Worm (Caenorhabditis elegans) whole organism, L1 larva: ENCODE results near the gene cyb-2.1.

ENCODE experiments used
- C16A3.4 ChIP-seq: fragments of 150-350 bp; optimal IDR thresholded peaks from 2 replicates; lab custom pipeline; 2014; ENCODE audit warnings: missing biosample characterization, missing genetic modification characterization
- C34B4.2 ChIP-seq: sonication (generic microtip); optimal IDR thresholded peaks from 2 replicates; lab custom pipeline; 2017; ENCODE audit warnings: mild to moderate bottlenecking, missing genetic modification characterization, missing compliant biosample characterization
- F16B12.6 ChIP-seq: fragments of 150-350 bp; optimal IDR thresholded peaks from 2 replicates; lab custom pipeline; 2014; ENCODE audit warnings: missing biosample characterization, missing genetic modification characterization
- aly-2 ChIP-seq: fragments of 150-350 bp; optimal IDR thresholded peaks from 2 replicates; lab custom pipeline; 2014; ENCODE audit warnings: missing biosample characterization, missing genetic modification characterization
- blmp-1 ChIP-seq: fragments of 150-350 bp; optimal IDR thresholded peaks from 2 replicates; lab custom pipeline; 2014; ENCODE audit warnings: missing biosample characterization, missing genetic modification characterization
- ceh-63 ChIP-seq: fragments of 200-800 bp; sonication (Bioruptor generic); optimal IDR thresholded peaks from 2 replicates; lab custom pipeline; 2018; ENCODE audit warnings: mild to moderate bottlenecking, missing genetic modification characterization, missing compliant biosample characterization
- ceh-82 ChIP-seq, 3 experiments: fragments of 150-350 bp in 1 of 3; sonication (generic microtip) in 2 of 3; optimal IDR thresholded peaks; 2 replicates each; lab custom pipeline; 2014 to 2017; ENCODE audit warnings: missing biosample characterization in 3 of 3, missing genetic modification characterization in 3 of 3
- ceh-88 ChIP-seq: fragments of 200-800 bp; sonication (Bioruptor generic); IDR thresholded peaks from 2 replicates; pipeline ENCODE4 v1.3.6; 2022; ENCODE audit warnings: missing genetic modification characterization, missing compliant biosample characterization
- ceh-90 ChIP-seq: sonication (generic microtip); optimal IDR thresholded peaks from 2 replicates; lab custom pipeline; 2016; ENCODE audit warnings: missing genetic modification characterization, missing compliant biosample characterization
- dsc-1 ChIP-seq: sonication (generic microtip); optimal IDR thresholded peaks from 2 replicates; lab custom pipeline; 2016; ENCODE audit warnings: mild to moderate bottlenecking, missing genetic modification characterization, missing compliant biosample characterization
- efl-1 ChIP-seq, 4 experiments: fragments of 150-350 bp; optimal IDR thresholded peaks in 3 of 4; peaks in 1 of 4; 1 replicate in 1 of 4; 2 replicates in 3 of 4; lab custom pipeline; 2014; ENCODE audit warnings: missing biosample characterization in 2 of 4, missing genetic modification characterization in 2 of 4, missing genetic modification reagents in 2 of 4
- efl-3 ChIP-seq: fragments of 200-800 bp; sonication (Bioruptor generic); optimal IDR thresholded peaks from 2 replicates; lab custom pipeline; 2018; ENCODE audit warnings: mild to moderate bottlenecking, missing genetic modification characterization, missing compliant biosample characterization
- egl-13 ChIP-seq: sonication (generic microtip); optimal IDR thresholded peaks from 2 replicates; lab custom pipeline; 2016; ENCODE audit warnings: missing genotype, missing genetic modification reagents, missing genetic modification characterization, missing compliant biosample characterization
- egl-27 ChIP-seq, 2 experiments: fragments of 150-350 bp in 1 of 2; sonication (generic microtip); optimal IDR thresholded peaks; 3 replicates each; lab custom pipeline; 2017 to 2018; ENCODE audit warnings: missing biosample characterization in 2 of 2, missing genetic modification characterization in 2 of 2, missing genetic modification reagents in 2 of 2
- elt-2 ChIP-seq: sonication (generic microtip); optimal IDR thresholded peaks from 2 replicates; lab custom pipeline; 2016; ENCODE audit warnings: missing genetic modification characterization, mild to moderate bottlenecking, inconsistent platforms, missing compliant biosample characterization, missing genetic modification reagents
- elt-3 ChIP-seq, 6 experiments: fragments of 150-350 bp in 1 of 6; sonication (generic microtip); optimal IDR thresholded peaks; 2 replicates each; lab custom pipeline; 2017 to 2018; ENCODE audit warnings: missing biosample characterization in 6 of 6, missing genetic modification characterization in 6 of 6, inconsistent platforms in 1 of 6
- ets-5 ChIP-seq: fragments of 200-800 bp; sonication (Bioruptor generic); IDR thresholded peaks from 2 replicates; pipeline ENCODE4 v1.3.6; 2022; ENCODE audit warnings: missing genetic modification characterization, missing compliant biosample characterization
- fkh-10 ChIP-seq: sonication (generic microtip); optimal IDR thresholded peaks from 2 replicates; lab custom pipeline; 2017; ENCODE audit warnings: missing biosample characterization, missing genetic modification reagents, missing genetic modification characterization
- fkh-8 ChIP-seq: sonication (generic microtip); optimal IDR thresholded peaks from 2 replicates; lab custom pipeline; 2016; ENCODE audit warnings: mild to moderate bottlenecking, missing genetic modification characterization, missing compliant biosample characterization
- fos-1 ChIP-seq: fragments of 150-350 bp; optimal IDR thresholded peaks from 2 replicates; lab custom pipeline; 2014; ENCODE audit warnings: missing biosample characterization, missing genetic modification characterization
- grh-1 ChIP-seq: fragments of 200-800 bp; sonication (Bioruptor generic); IDR thresholded peaks from 2 replicates; pipeline ENCODE4 v1.3.6; 2022; ENCODE audit warnings: missing genetic modification reagents, missing genetic modification characterization, missing compliant biosample characterization
- hlh-17 ChIP-seq: fragments of 200-800 bp; sonication (Bioruptor generic); optimal IDR thresholded peaks from 2 replicates; lab custom pipeline; 2018; ENCODE audit warnings: missing genetic modification characterization, mild to moderate bottlenecking, missing compliant biosample characterization, moderate library complexity, borderline replicate concordance
- hpl-2 ChIP-seq: fragments of 150-350 bp; optimal IDR thresholded peaks from 2 replicates; lab custom pipeline; 2014; ENCODE audit warnings: missing biosample characterization, missing genetic modification reagents, missing genetic modification characterization
- irx-1 ChIP-seq: sonication (generic microtip); optimal IDR thresholded peaks from 2 replicates; lab custom pipeline; 2016; ENCODE audit warnings: missing genetic modification characterization, missing compliant biosample characterization
- isw-1 ChIP-seq: fragments of 200-800 bp; sonication (Bioruptor generic); IDR thresholded peaks from 2 replicates; pipeline ENCODE4 v1.3.6; 2022; ENCODE audit warnings: missing genetic modification characterization, missing compliant biosample characterization
- jun-1 ChIP-seq: fragments of 150-350 bp; optimal IDR thresholded peaks from 2 replicates; lab custom pipeline; 2014; ENCODE audit warnings: missing biosample characterization, missing genetic modification reagents, missing genetic modification characterization
- lir-3 ChIP-seq: sonication (generic microtip); optimal IDR thresholded peaks from 2 replicates; lab custom pipeline; 2016; ENCODE audit warnings: mild to moderate bottlenecking, missing genetic modification characterization, moderate library complexity, missing compliant biosample characterization; ENCODE audit not compliant: poor library complexity
- mef-2 ChIP-seq: fragments of 150-350 bp; optimal IDR thresholded peaks from 2 replicates; lab custom pipeline; 2014; ENCODE audit warnings: missing biosample characterization, missing genetic modification characterization
- nhr-12 ChIP-seq: sonication (generic microtip); optimal IDR thresholded peaks from 2 replicates; lab custom pipeline; 2017; ENCODE audit warnings: missing biosample characterization, missing genetic modification characterization
- nhr-237 ChIP-seq: fragments of 150-350 bp; optimal IDR thresholded peaks from 2 replicates; lab custom pipeline; 2014; ENCODE audit warnings: missing biosample characterization, missing genetic modification characterization
- nhr-71 ChIP-seq: sonication (generic microtip); optimal IDR thresholded peaks from 2 replicates; lab custom pipeline; 2016; ENCODE audit warnings: mild to moderate bottlenecking, missing genetic modification characterization, moderate library complexity, missing compliant biosample characterization
- nhr-90 ChIP-seq: sonication (generic microtip); optimal IDR thresholded peaks from 2 replicates; lab custom pipeline; 2016; ENCODE audit warnings: mild to moderate bottlenecking, missing genetic modification characterization, missing compliant biosample characterization; ENCODE audit not compliant: poor library complexity
- pag-3 ChIP-seq: sonication (generic microtip); optimal IDR thresholded peaks from 2 replicates; lab custom pipeline; 2017; ENCODE audit warnings: missing genetic modification characterization, mild to moderate bottlenecking, missing compliant biosample characterization, antibody characterized with exemption, borderline replicate concordance; ENCODE audit not compliant: insufficient read depth
- pax-3 ChIP-seq: fragments of 200-800 bp; sonication (Bioruptor generic); optimal IDR thresholded peaks from 2 replicates; lab custom pipeline; 2018; ENCODE audit warnings: mild to moderate bottlenecking, missing genetic modification characterization, moderate library complexity, missing compliant biosample characterization
- rnt-1 ChIP-seq: sonication (generic microtip); optimal IDR thresholded peaks from 2 replicates; lab custom pipeline; 2016; ENCODE audit warnings: mild to moderate bottlenecking, missing genetic modification characterization, moderate library complexity, missing compliant biosample characterization
- skn-1 ChIP-seq: fragments of 150-350 bp; optimal IDR thresholded peaks from 2 replicates; lab custom pipeline; 2014; ENCODE audit warnings: missing biosample characterization, missing genetic modification characterization
- snpc-4 ChIP-seq: fragments of 150-350 bp; optimal IDR thresholded peaks from 2 replicates; lab custom pipeline; 2014; ENCODE audit warnings: missing biosample characterization, missing genetic modification characterization
- snu-23 ChIP-seq: sonication (generic microtip); optimal IDR thresholded peaks from 2 replicates; lab custom pipeline; 2016; ENCODE audit warnings: missing genetic modification characterization, missing compliant biosample characterization
- sup-37 ChIP-seq: fragments of 200-800 bp; sonication (Bioruptor generic); optimal IDR thresholded peaks from 2 replicates; lab custom pipeline; 2018; ENCODE audit warnings: mild to moderate bottlenecking, missing genetic modification characterization, missing compliant biosample characterization
- swsn-7 ChIP-seq: sonication (generic microtip); optimal IDR thresholded peaks from 2 replicates; lab custom pipeline; 2016; ENCODE audit warnings: missing genetic modification characterization, missing compliant biosample characterization
- tlp-1 ChIP-seq: fragments of 150-350 bp; optimal IDR thresholded peaks from 2 replicates; lab custom pipeline; 2014; ENCODE audit warnings: missing biosample characterization, missing genetic modification characterization
- unc-130 ChIP-seq: fragments of 150-350 bp; optimal IDR thresholded peaks from 2 replicates; lab custom pipeline; 2017; ENCODE audit warnings: missing biosample characterization, missing genetic modification characterization, inconsistent platforms
- unc-30 ChIP-seq: sonication (generic microtip); optimal IDR thresholded peaks from 2 replicates; lab custom pipeline; 2017; ENCODE audit warnings: missing biosample characterization, missing genetic modification characterization
- unc-62 ChIP-seq: fragments of 150-350 bp; optimal IDR thresholded peaks from 2 replicates; lab custom pipeline; 2014; ENCODE audit warnings: missing biosample characterization, missing genetic modification reagents, missing genetic modification characterization
- unc-98 ChIP-seq: fragments of 200-800 bp; sonication (Bioruptor generic); IDR thresholded peaks from 2 replicates; pipeline ENCODE4 v1.3.6; 2022; ENCODE audit warnings: missing genetic modification characterization, missing compliant biosample characterization
- vab-15 ChIP-seq: sonication (generic microtip); optimal IDR thresholded peaks from 2 replicates; lab custom pipeline; 2017; ENCODE audit warnings: missing genotype, mild to moderate bottlenecking, missing genetic modification characterization, missing compliant biosample characterization
- xbp-1 ChIP-seq: sonication (generic microtip); optimal IDR thresholded peaks from 2 replicates; lab custom pipeline; 2016; ENCODE audit warnings: missing genetic modification characterization, missing compliant biosample characterization
- zag-1 ChIP-seq: fragments of 150-350 bp; optimal IDR thresholded peaks from 2 replicates; lab custom pipeline; 2014; ENCODE audit warnings: missing biosample characterization, missing genetic modification characterization
- ztf-4 ChIP-seq: fragments of 150-350 bp; optimal IDR thresholded peaks from 2 replicates; lab custom pipeline; 2014; ENCODE audit warnings: missing biosample characterization, missing genetic modification characterization

cyb-2.1 gene

ce11 chrIV:10985568-10986035 lies at the start of gene cyb-2.1:
Gene cyb-2.1 (plus strand): TSS chrIV:10985985.
- no peak for TF ChIP-seq fos-1
- TF ChIP-seq hlh-17 (GFP tag; lab: Kevin White, UChicago) = no peak
- no peak for TF ChIP-seq pax-3 (tag; lab: Kevin White, UChicago)

ce11 chrIV:10936906-10937540 lies 48.8 kb upstream of the cyb-2.1 start, which contains the start of gene fic-1:
Gene fic-1 (plus strand): TSS chrIV:10937454.
- no peak for TF ChIP-seq fos-1
- TF ChIP-seq isw-1 = peak; percentile 51
- TF ChIP-seq unc-30 = no peak
- no peak for TF ChIP-seq pag-3 (tag; lab: Kevin White, UChicago)
- TF ChIP-seq irx-1 (tag; lab: Kevin White, UChicago) = peak; percentile 57
- no peak for TF ChIP-seq elt-3 (tag; optimal IDR thresholded peaks at IDR 0.05; lab: Kevin White, UChicago)
- TF ChIP-seq snu-23 (GFP tag; lab: Kevin White, UChicago) = peak; percentile 64
- TF ChIP-seq skn-1 (tag; lab: Kevin White, UChicago) = peak; percentile 71
- TF ChIP-seq ceh-88 (GFP tag; lab: Robert Waterston, UW) = no peak
- no peak for TF ChIP-seq ceh-90
- TF ChIP-seq mef-2 (tag; lab: Kevin White, UChicago) = no peak
- TF ChIP-seq dsc-1 = peak; percentile 52
- no peak for TF ChIP-seq ets-5
- TF ChIP-seq aly-2 (tag; lab: Kevin White, UChicago) = no peak
- TF ChIP-seq lir-3 (tag; lab: Kevin White, UChicago) = peak; percentile 35
- no peak for TF ChIP-seq F16B12.6 (tag; lab: Kevin White, UChicago)
- peak; percentile 61 for TF ChIP-seq ztf-4 (tag; lab: Kevin White, UChicago)
- TF ChIP-seq nhr-71 = peak; percentile 82
- no peak for TF ChIP-seq grh-1 (GFP tag; lab: Robert Waterston, UW)
- no peak for TF ChIP-seq zag-1 (tag; lab: Kevin White, UChicago)
- no peak for TF ChIP-seq efl-3 (GFP tag; lab: Kevin White, UChicago)
- TF ChIP-seq xbp-1 = peak; percentile 46
- peak; percentile 65 for TF ChIP-seq swsn-7
- no peak for TF ChIP-seq C16A3.4
- TF ChIP-seq nhr-90 (tag; lab: Kevin White, UChicago) = peak; percentile 36
- peak; percentile 20 for TF ChIP-seq rnt-1 (tag; lab: Kevin White, UChicago)
- no peak for TF ChIP-seq egl-27 (tag; optimal IDR thresholded peaks at IDR 0.05; lab: Kevin White, UChicago)
- TF ChIP-seq efl-1 (optimal IDR thresholded peaks at IDR 0.05; lab: Kevin White, UChicago) = peak; percentile 42 to 57
- TF ChIP-seq efl-1 (GFP tag; optimal IDR thresholded peaks at IDR 0.05 in 1 of 2; lab: Kevin White, UChicago) = peak; percentile 19 to 52
- no peak for TF ChIP-seq hpl-2
- TF ChIP-seq snpc-4 = peak; percentile 13
- no peak for TF ChIP-seq nhr-12 (tag; lab: Kevin White, UChicago)
- TF ChIP-seq nhr-237 (tag; lab: Kevin White, UChicago) = peak; percentile 54
- TF ChIP-seq vab-15 = no peak
- no peak for TF ChIP-seq ceh-63 (GFP tag; lab: Kevin White, UChicago)
- peak; percentile 84 for TF ChIP-seq fkh-8
- peak; percentile 16 for TF ChIP-seq jun-1 (tag; lab: Kevin White, UChicago)
- no peak for TF ChIP-seq tlp-1
- TF ChIP-seq unc-98 = no peak
- no peak for TF ChIP-seq unc-130 (tag; lab: Kevin White, UChicago)
- TF ChIP-seq sup-37 (GFP tag; lab: Kevin White, UChicago) = no peak
- peak; percentile 60 to 75 (median 63) for TF ChIP-seq ceh-82 (tag; optimal IDR thresholded peaks at IDR 0.05; lab: Kevin White, UChicago)
- TF ChIP-seq blmp-1 (tag; lab: Kevin White, UChicago) = no peak
- TF ChIP-seq C34B4.2 = no peak
- no peak for TF ChIP-seq elt-2 (tag; lab: Kevin White, UChicago)
- TF ChIP-seq egl-13 = peak; percentile 51
- TF ChIP-seq fkh-10 (GFP tag; lab: Kevin White, UChicago) = peak; percentile 75
- peak; percentile 5 for TF ChIP-seq pax-3 (tag; lab: Kevin White, UChicago)
- no peak for TF ChIP-seq unc-62 (GFP tag; lab: Kevin White, UChicago)
